Fruit fly (Drosophila melanogaster): ENCODE measurements around the gene fax.

DNA sequence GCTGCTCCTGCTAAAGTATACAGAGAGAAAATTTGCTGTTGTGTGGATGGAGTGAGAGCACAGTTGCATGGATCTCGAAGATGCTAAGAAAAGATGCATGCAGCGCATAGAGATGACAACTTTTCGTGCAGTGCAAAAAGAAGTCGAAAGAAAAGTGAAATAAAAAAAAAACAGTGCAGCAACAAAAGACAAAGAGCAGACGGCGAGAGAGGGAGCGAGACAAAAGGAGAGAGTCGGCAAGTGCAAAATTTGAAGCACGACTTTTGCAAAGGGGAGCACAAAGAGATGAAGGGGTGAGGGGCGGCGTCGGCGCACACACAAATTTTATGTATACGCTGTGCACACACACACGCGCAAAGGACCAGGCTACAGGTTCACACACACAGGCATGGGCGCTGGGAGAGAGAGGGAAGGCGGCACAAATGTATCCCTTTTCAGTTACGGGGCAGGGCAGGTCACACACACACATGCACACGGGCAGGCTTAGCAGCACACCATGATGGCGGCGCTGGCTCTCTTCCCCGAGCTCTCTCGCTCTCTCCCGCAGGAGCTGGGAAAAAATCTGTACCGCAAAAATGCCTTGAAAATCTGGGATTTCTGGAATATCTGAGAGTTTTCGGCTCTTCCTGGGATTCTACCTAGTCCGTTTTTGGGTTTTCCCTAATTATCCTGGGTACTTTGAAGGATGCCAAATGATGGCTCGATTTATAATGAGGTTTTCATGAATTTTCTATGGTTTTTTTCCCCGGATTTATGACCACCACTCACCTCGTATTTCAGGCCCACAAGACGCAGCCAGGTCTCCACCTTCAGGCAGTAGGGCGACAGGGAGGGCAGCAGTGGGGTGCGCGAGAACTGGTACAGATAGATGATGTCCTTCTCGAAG is 1.2 kb downstream of the fax start:
- TF ChIP-seq CG11723 (GFP tag; optimal IDR thresholded peaks at IDR 0.05) (no peak), CG30403 (GFP tag; optimal IDR thresholded peaks at IDR 0.05) (no peak)

Data from whole organism, embryonic.